Worm (Caenorhabditis elegans): ENCODE measurements around the gene efn-3.

ce11 chrX:13469047-13469633, 8.1 kb downstream of the efn-3 start, which contains the start of gene col-184:
- TF ChIP-seq ref-1 (GFP tag; conservative IDR thresholded peaks at IDR 0.05) (no peak), T22C8.4 (GFP tag; IDR thresholded peaks at IDR 0.05) (no peak), tab-1 (GFP tag; IDR thresholded peaks at IDR 0.05) (no peak), cog-1 (tag; optimal IDR thresholded peaks at IDR 0.05) (no peak), flt-1 (GFP tag; IDR thresholded peaks at IDR 0.05) (no peak), ztf-23 (GFP tag; IDR thresholded peaks at IDR 0.05) (no peak), klf-2 (GFP tag; conservative IDR thresholded peaks at IDR 0.05) (no peak), med-1 (GFP tag; optimal IDR thresholded peaks at IDR 0.05; ENCODE audit: insufficient read depth) (no peak), ztf-29 (GFP tag; IDR thresholded peaks at IDR 0.05) (no peak)

Data from whole organism, midembryonic.